Fruit fly (Drosophila melanogaster) whole organism, embryonic: ENCODE measurements around the gene CG32036.
A peak's percentile ranks its signal among the peaks of the same experiment; 100 is the strongest.

Experiments
- Adf1 ChIP-seq: fragments of 200-800 bp; sonication (Bioruptor generic); IDR thresholded peaks from 2 replicates; pipeline ENCODE4 v1.3.6; 2022; ENCODE audit warnings: missing biosample characterization, missing genetic modification characterization
- Asciz ChIP-seq: fragments of 200-800 bp; sonication (Bioruptor generic); optimal IDR thresholded peaks from 2 replicates; lab custom pipeline; 2017; ENCODE audit warnings: missing biosample characterization, mild to moderate bottlenecking, missing genetic modification characterization, missing genetic modification reagents
- Bdp1 ChIP-seq: fragments of 200-800 bp; sonication (Bioruptor generic); optimal IDR thresholded peaks from 3 replicates; lab custom pipeline; 2016; ENCODE audit warnings: missing biosample characterization, missing genetic modification characterization
- CG10321 ChIP-seq: fragments of 200-800 bp; sonication (Bioruptor generic); IDR thresholded peaks from 2 replicates; pipeline ENCODE4 v1.3.6; 2022; ENCODE audit warnings: missing biosample characterization, missing genetic modification characterization
- CG10959 ChIP-seq: fragments of 200-800 bp; sonication (Bioruptor generic); IDR thresholded peaks from 2 replicates; pipeline ENCODE4 v1.3.6; 2022; ENCODE audit warnings: missing biosample characterization, missing genetic modification characterization
- CG12769 ChIP-seq: fragments of 200-800 bp; sonication (Bioruptor generic); optimal IDR thresholded peaks from 2 replicates; lab custom pipeline; 2019; ENCODE audit warnings: missing biosample characterization, mild to moderate bottlenecking, missing genetic modification characterization, moderate library complexity
- CG13287 ChIP-seq: fragments of 200-800 bp; sonication (Bioruptor generic); IDR thresholded peaks from 2 replicates; pipeline ENCODE4 v1.3.6; 2022; ENCODE audit warnings: missing biosample characterization, missing genetic modification characterization; ENCODE audit not compliant: partially characterized antibody
- CG15269 ChIP-seq: fragments of 200-800 bp; sonication (Bioruptor generic); optimal IDR thresholded peaks from 2 replicates; lab custom pipeline; 2018; ENCODE audit warnings: missing biosample characterization, mild to moderate bottlenecking, missing genetic modification characterization, moderate library complexity
- CG1602 ChIP-seq: fragments of 200-800 bp; sonication (Bioruptor generic); optimal IDR thresholded peaks from 3 replicates; lab custom pipeline; 2016; ENCODE audit warnings: missing biosample characterization, missing genetic modification characterization
- CG16863 ChIP-seq: fragments of 200-800 bp; sonication (Bioruptor generic); optimal IDR thresholded peaks from 3 replicates; lab custom pipeline; 2016; ENCODE audit warnings: missing biosample characterization, missing genetic modification characterization
- CG17912 ChIP-seq: fragments of 200-800 bp; sonication (Bioruptor generic); optimal IDR thresholded peaks from 2 replicates; lab custom pipeline; 2018; ENCODE audit warnings: missing biosample characterization, mild to moderate bottlenecking, missing genetic modification characterization
- CG18011 ChIP-seq: fragments of 200-800 bp; sonication (Bioruptor generic); optimal IDR thresholded peaks from 2 replicates; lab custom pipeline; 2017; ENCODE audit warnings: missing biosample characterization, missing genetic modification characterization, mild to moderate bottlenecking, moderate library complexity, missing genotype
- CG18619 ChIP-seq: fragments of 200-800 bp; sonication (Bioruptor generic); optimal IDR thresholded peaks from 3 replicates; lab custom pipeline; 2017; ENCODE audit warnings: missing biosample characterization, mild to moderate bottlenecking, missing genetic modification characterization
- CG2712 ChIP-seq: fragments of 200-800 bp; optimal IDR thresholded peaks from 3 replicates; lab custom pipeline; 2019; ENCODE audit warnings: missing biosample characterization, mild to moderate bottlenecking, missing genetic modification characterization, moderate library complexity
- CG30403 ChIP-seq: fragments of 200-800 bp; sonication (Bioruptor generic); optimal IDR thresholded peaks from 3 replicates; lab custom pipeline; 2016; ENCODE audit warnings: missing biosample characterization, missing genetic modification characterization
- CG31224 ChIP-seq: fragments of 200-800 bp; sonication (Bioruptor generic); IDR thresholded peaks from 2 replicates; pipeline ENCODE4 v1.3.6; 2022; ENCODE audit warnings: missing biosample characterization, missing genetic modification characterization
- CG6254 ChIP-seq: fragments of 200-800 bp; sonication (Bioruptor generic); optimal IDR thresholded peaks from 3 replicates; lab custom pipeline; 2017; ENCODE audit warnings: mild to moderate bottlenecking, missing biosample characterization, missing genetic modification reagents, missing genetic modification characterization
- CG6272 ChIP-seq: fragments of 200-800 bp; sonication (Bioruptor generic); IDR thresholded peaks from 2 replicates; pipeline ENCODE4 v1.3.6; 2022; ENCODE audit warnings: missing biosample characterization, missing genetic modification characterization
- CG7271 ChIP-seq: fragments of 200-800 bp; sonication (Bioruptor generic); optimal IDR thresholded peaks from 2 replicates; lab custom pipeline; 2018; ENCODE audit warnings: missing biosample characterization, mild to moderate bottlenecking, missing genetic modification characterization, moderate library complexity
- CG7786 ChIP-seq: fragments of 200-800 bp; sonication (Bioruptor generic); optimal IDR thresholded peaks from 2 replicates; lab custom pipeline; 2016; ENCODE audit warnings: missing biosample characterization, missing genetic modification characterization
- CG8359 ChIP-seq: fragments of 200-800 bp; sonication (Bioruptor generic); optimal IDR thresholded peaks from 2 replicates; lab custom pipeline; 2017; ENCODE audit warnings: missing biosample characterization, mild to moderate bottlenecking, missing genetic modification characterization, borderline replicate concordance
- CG9797 ChIP-seq: fragments of 200-800 bp; sonication (Bioruptor generic); optimal IDR thresholded peaks from 3 replicates; lab custom pipeline; 2018; ENCODE audit warnings: missing biosample characterization, mild to moderate bottlenecking, missing genetic modification characterization
- CHES-1-like ChIP-seq: fragments of 200-800 bp; sonication (Bioruptor generic); optimal IDR thresholded peaks from 2 replicates; lab custom pipeline; 2016; ENCODE audit warnings: missing biosample characterization, missing genetic modification characterization
- CkIIα-i1 ChIP-seq: fragments of 200-800 bp; sonication (Bioruptor generic); IDR thresholded peaks from 2 replicates; pipeline ENCODE4 v1.3.6; 2022; ENCODE audit warnings: missing biosample characterization, missing genetic modification characterization
- Dfd ChIP-seq, 2 experiments: fragments of >200 bp; optimal IDR thresholded peaks; 2 replicates each; lab custom pipeline; 2017; ENCODE audit warnings: missing biosample characterization in 2 of 2, missing genetic modification characterization in 2 of 2
- Doc2 ChIP-seq: fragments of 200-800 bp; sonication (Bioruptor generic); IDR thresholded peaks from 2 replicates; pipeline ENCODE4 v1.3.6; 2022; ENCODE audit warnings: missing biosample characterization, missing genetic modification characterization
- Eip74EF ChIP-seq, 2 experiments: fragments of 200-800 bp in 1 of 2; fragments of >200 bp in 1 of 2; sonication (Bioruptor generic) in 1 of 2; optimal IDR thresholded peaks; 2 replicates each; lab custom pipeline; 2017 to 2019; ENCODE audit warnings: missing biosample characterization in 2 of 2, missing genetic modification characterization in 2 of 2, mild to moderate bottlenecking in 1 of 2, moderate library complexity in 1 of 2
- Hey ChIP-seq: fragments of 200-800 bp; sonication (Bioruptor generic); optimal IDR thresholded peaks from 3 replicates; lab custom pipeline; 2018; ENCODE audit warnings: missing biosample characterization, mild to moderate bottlenecking, missing genetic modification characterization
- Max ChIP-seq: fragments of 200-800 bp; sonication (Bioruptor generic); optimal IDR thresholded peaks from 2 replicates; lab custom pipeline; 2016; ENCODE audit warnings: missing biosample characterization, mild to moderate bottlenecking, missing genetic modification characterization
- NC2β ChIP-seq: fragments of 200-800 bp; sonication (Bioruptor generic); optimal IDR thresholded peaks from 2 replicates; lab custom pipeline; 2016; ENCODE audit warnings: missing biosample characterization, missing genetic modification characterization
- NK7.1 ChIP-seq: fragments of 200-800 bp; sonication (Bioruptor generic); optimal IDR thresholded peaks from 3 replicates; lab custom pipeline; 2016; ENCODE audit warnings: missing biosample characterization, missing genetic modification characterization
- Ssrp ChIP-seq: fragments of 200-800 bp; sonication (Bioruptor generic); optimal IDR thresholded peaks from 2 replicates; lab custom pipeline; 2018; ENCODE audit warnings: missing biosample characterization, mild to moderate bottlenecking, missing genetic modification characterization, moderate library complexity
- amos ChIP-seq: fragments of 200-800 bp; sonication (Bioruptor generic); IDR thresholded peaks from 2 replicates; pipeline ENCODE4 v1.3.6; 2022; ENCODE audit warnings: missing biosample characterization, missing genetic modification characterization; ENCODE audit not compliant: partially characterized antibody
- caup ChIP-seq: fragments of 200-800 bp; sonication (Bioruptor generic); optimal IDR thresholded peaks from 3 replicates; lab custom pipeline; 2017; ENCODE audit warnings: missing biosample characterization, mild to moderate bottlenecking, missing genetic modification characterization, moderate library complexity; ENCODE audit not compliant: severe bottlenecking
- chinmo ChIP-seq: fragments of 200-800 bp; sonication (Bioruptor generic); IDR thresholded peaks from 4 replicates; pipeline ENCODE4 v1.3.6; 2022; ENCODE audit warnings: missing biosample characterization, missing genetic modification characterization; ENCODE audit not compliant: partially characterized antibody
- chn ChIP-seq: fragments of 200-800 bp; sonication (Bioruptor generic); optimal IDR thresholded peaks from 2 replicates; lab custom pipeline; 2016; ENCODE audit warnings: missing biosample characterization, missing genetic modification characterization
- crc ChIP-seq: fragments of 200-800 bp; sonication (Bioruptor generic); optimal IDR thresholded peaks from 2 replicates; lab custom pipeline; 2016; ENCODE audit warnings: missing biosample characterization, missing genetic modification characterization
- dmrt11E ChIP-seq: fragments of 200-800 bp; sonication (Bioruptor generic); optimal IDR thresholded peaks from 3 replicates; lab custom pipeline; 2018; ENCODE audit warnings: missing biosample characterization, mild to moderate bottlenecking, missing genetic modification characterization, moderate library complexity
- grn ChIP-seq: fragments of 200-800 bp; sonication (Bioruptor generic); optimal IDR thresholded peaks from 3 replicates; lab custom pipeline; 2017; ENCODE audit warnings: missing biosample characterization, missing genetic modification characterization
- ham ChIP-seq: fragments of 200-800 bp; sonication (Bioruptor generic); IDR thresholded peaks from 2 replicates; pipeline ENCODE4 v1.3.6; 2022; ENCODE audit warnings: missing biosample characterization, missing genetic modification characterization
- mld ChIP-seq: fragments of 200-800 bp; sonication (Bioruptor generic); IDR thresholded peaks from 3 replicates; pipeline ENCODE4 v1.3.6; 2022; ENCODE audit warnings: missing biosample characterization, missing genetic modification characterization; ENCODE audit not compliant: partially characterized antibody
- pita ChIP-seq: fragments of 200-800 bp; sonication (Bioruptor generic); optimal IDR thresholded peaks from 2 replicates; lab custom pipeline; 2017; ENCODE audit warnings: missing biosample characterization, mild to moderate bottlenecking, missing genetic modification characterization
- sens-2 ChIP-seq: fragments of 200-800 bp; sonication (Bioruptor generic); IDR thresholded peaks from 2 replicates; pipeline ENCODE4 v1.3.6; 2022; ENCODE audit warnings: missing biosample characterization, missing genetic modification characterization
- sima ChIP-seq: fragments of 200-800 bp; sonication (Bioruptor generic); optimal IDR thresholded peaks from 2 replicates; lab custom pipeline; 2016; ENCODE audit warnings: missing biosample characterization, missing genetic modification characterization
- sr ChIP-seq: fragments of 200-800 bp; sonication (Bioruptor generic); IDR thresholded peaks from 3 replicates; pipeline ENCODE4 v1.3.6; 2022; ENCODE audit warnings: missing biosample characterization, missing genetic modification characterization
- sug ChIP-seq: fragments of 200-800 bp; optimal IDR thresholded peaks from 2 replicates; lab custom pipeline; 2019; ENCODE audit warnings: missing biosample characterization, mild to moderate bottlenecking, missing genetic modification characterization, moderate library complexity
- tin ChIP-seq: fragments of 200-800 bp; sonication (Bioruptor generic); optimal IDR thresholded peaks from 3 replicates; lab custom pipeline; 2016; ENCODE audit warnings: missing biosample characterization, missing genetic modification characterization
- trh ChIP-seq: fragments of 200-800 bp; sonication (Bioruptor generic); optimal IDR thresholded peaks from 2 replicates; lab custom pipeline; 2016; ENCODE audit warnings: missing biosample characterization, missing genetic modification characterization
- usp ChIP-seq: fragments of >200 bp; optimal IDR thresholded peaks from 2 replicates; lab custom pipeline; 2017; ENCODE audit warnings: missing biosample characterization, missing genetic modification characterization

Gene CG32036

dm6 chr3L:9460775-9461491, 28.1 kb downstream of the CG32036 start, which contains the start of the genes CG3434 and CG44838 (continued):
- peak; percentile 88 for TF ChIP-seq CG30403 (GFP tag; lab: Kevin White, UChicago)
- TF ChIP-seq NK7.1 (GFP tag; lab: Kevin White, UChicago): peak; percentile 51
- TF ChIP-seq ham: no peak
- peak; percentile 76; the same call in 1 of the 2 replicates for TF ChIP-seq CG6272 (GFP tag; lab: Robert Waterston, UW)
- peak; percentile 58 for TF ChIP-seq CG18011
- TF ChIP-seq Eip74EF (GFP tag; optimal IDR thresholded peaks at IDR 0.05; lab: Kevin White, UChicago): peak in 1 of 2 experiments; percentile 77
- TF ChIP-seq trh (GFP tag; lab: Kevin White, UChicago): peak; percentile 15
- TF ChIP-seq CG17912 (GFP tag; lab: Kevin White, UChicago): peak; percentile 3
- TF ChIP-seq tin (GFP tag; lab: Kevin White, UChicago): peak; percentile 84
- TF ChIP-seq sens-2 (GFP tag; lab: Robert Waterston, UW): no peak
- TF ChIP-seq sr (GFP tag; lab: Robert Waterston, UW): no peak
- no peak for TF ChIP-seq pita
- TF ChIP-seq CG9797 (GFP tag; lab: Kevin White, UChicago): peak; percentile 25
- TF ChIP-seq CG18619 (GFP tag; lab: Kevin White, UChicago): peak; percentile 76
- TF ChIP-seq amos (GFP tag; lab: Robert Waterston, UW): no peak; the same call in 1 of the 2 replicates
- TF ChIP-seq CG8359 (GFP tag; lab: Kevin White, UChicago): no peak
- peak; percentile 73 for TF ChIP-seq NC2β (GFP tag; lab: Kevin White, UChicago)
- TF ChIP-seq caup (GFP tag; lab: Kevin White, UChicago): peak; percentile 83
- TF ChIP-seq Hey (tag; lab: Kevin White, UChicago): peak; percentile 9
- no peak for TF ChIP-seq CkIIα-i1 (GFP tag; lab: Robert Waterston, UW)
- no peak for TF ChIP-seq Dfd (GFP tag; optimal IDR thresholded peaks at IDR 0.05; lab: Kevin White, UChicago)
- TF ChIP-seq CG2712 (tag; lab: Kevin White, UChicago): peak; percentile 86
- TF ChIP-seq grn (GFP tag; lab: Kevin White, UChicago): peak; percentile 48
- no peak for TF ChIP-seq CG10959
- peak; percentile 75 for TF ChIP-seq CG1602 (GFP tag; lab: Kevin White, UChicago)
- peak; percentile 67 for TF ChIP-seq CG13287
- TF ChIP-seq Ssrp: peak; percentile 75
- peak; percentile 85 for TF ChIP-seq CG15269
- TF ChIP-seq CG12769 (tag; lab: Kevin White, UChicago): peak; percentile 40
- TF ChIP-seq CG7271: peak; percentile 23
- peak; percentile 29 for TF ChIP-seq sima (GFP tag; lab: Kevin White, UChicago)
- peak; percentile 40 for TF ChIP-seq CG6254
- peak; percentile 57 for TF ChIP-seq CG7786 (GFP tag; lab: Kevin White, UChicago)
- peak; percentile 58 for TF ChIP-seq Asciz (GFP tag; lab: Kevin White, UChicago)
- peak; percentile 71 for TF ChIP-seq CG16863
- no peak for TF ChIP-seq Doc2 (GFP tag; lab: Robert Waterston, UW)
- peak; percentile 77 for TF ChIP-seq Bdp1 (GFP tag; lab: Kevin White, UChicago)
- TF ChIP-seq usp (GFP tag; lab: Kevin White, UChicago): no peak
- peak; percentile 88 for TF ChIP-seq Max (GFP tag; lab: Kevin White, UChicago)
- TF ChIP-seq CG10321: no peak
- peak; percentile 86 for TF ChIP-seq sug
- no peak; the same call in 1 of the 2 replicates for TF ChIP-seq CG31224
- peak; percentile 62 for TF ChIP-seq Adf1 (GFP tag; lab: Robert Waterston, UW)
- peak; percentile 76 for TF ChIP-seq dmrt11E
- TF ChIP-seq crc (GFP tag; lab: Kevin White, UChicago): peak; percentile 39
- TF ChIP-seq chn (GFP tag; lab: Kevin White, UChicago): peak; percentile 78
- TF ChIP-seq chinmo (GFP tag; lab: Robert Waterston, UW): peak; percentile 77; the same call in 1 of the 4 replicates
- peak; percentile 75 for TF ChIP-seq CHES-1-like (GFP tag; lab: Kevin White, UChicago)
- TF ChIP-seq mld (GFP tag; lab: Robert Waterston, UW): no peak
